Worm (Caenorhabditis elegans) whole organism, late embryonic: ENCODE data around the gene C56C10.9.

Source experiments
- fax-1 ChIP-seq: sonication (generic microtip); optimal IDR thresholded peaks from 2 replicates; lab custom pipeline; 2016; ENCODE audit warnings: missing genotype, missing genetic modification characterization, missing compliant biosample characterization
- nhr-11 ChIP-seq: fragments of 150-350 bp; optimal IDR thresholded peaks from 2 replicates; lab custom pipeline; 2014; ENCODE audit warnings: missing biosample characterization, missing genetic modification characterization
- pqm-1 ChIP-seq: sonication (generic microtip); optimal IDR thresholded peaks from 2 replicates; lab custom pipeline; 2016; ENCODE audit warnings: missing genetic modification characterization, missing compliant biosample characterization
- pros-1 ChIP-seq: fragments of 150-350 bp; optimal IDR thresholded peaks from 2 replicates; lab custom pipeline; 2014; ENCODE audit warnings: missing biosample characterization, missing genetic modification reagents, missing genetic modification characterization
- rnt-1 ChIP-seq: sonication (generic microtip); optimal IDR thresholded peaks from 2 replicates; lab custom pipeline; 2016; ENCODE audit warnings: missing genetic modification characterization, missing compliant biosample characterization
- tbx-2 ChIP-seq: sonication (generic microtip); optimal IDR thresholded peaks from 2 replicates; lab custom pipeline; 2016; ENCODE audit warnings: missing genetic modification characterization, missing compliant biosample characterization
- unc-55 ChIP-seq: sonication (generic microtip); optimal IDR thresholded peaks from 2 replicates; lab custom pipeline; 2017; ENCODE audit warnings: missing biosample characterization, missing genetic modification reagents, missing genetic modification characterization

ce11 chrII:6544842-6545410 is 47.2 kb downstream of the C56C10.9 start, which contains the start of gene lron-15:
- no peak for TF ChIP-seq tbx-2 (tag; lab: Kevin White, UChicago)
- TF ChIP-seq unc-55, result peak; percentile 50
- TF ChIP-seq fax-1, result no peak
- peak; percentile 21 for TF ChIP-seq rnt-1 (tag; lab: Kevin White, UChicago)
- no peak for TF ChIP-seq pros-1 (tag; lab: Kevin White, UChicago)
- TF ChIP-seq pqm-1 (tag; lab: Kevin White, UChicago), result no peak
- TF ChIP-seq nhr-11 (tag; lab: Kevin White, UChicago), result no peak
